Fruit fly (Drosophila melanogaster): ENCODE results near the gene ND-PDSW.

The ND-PDSW gene

DNA sequence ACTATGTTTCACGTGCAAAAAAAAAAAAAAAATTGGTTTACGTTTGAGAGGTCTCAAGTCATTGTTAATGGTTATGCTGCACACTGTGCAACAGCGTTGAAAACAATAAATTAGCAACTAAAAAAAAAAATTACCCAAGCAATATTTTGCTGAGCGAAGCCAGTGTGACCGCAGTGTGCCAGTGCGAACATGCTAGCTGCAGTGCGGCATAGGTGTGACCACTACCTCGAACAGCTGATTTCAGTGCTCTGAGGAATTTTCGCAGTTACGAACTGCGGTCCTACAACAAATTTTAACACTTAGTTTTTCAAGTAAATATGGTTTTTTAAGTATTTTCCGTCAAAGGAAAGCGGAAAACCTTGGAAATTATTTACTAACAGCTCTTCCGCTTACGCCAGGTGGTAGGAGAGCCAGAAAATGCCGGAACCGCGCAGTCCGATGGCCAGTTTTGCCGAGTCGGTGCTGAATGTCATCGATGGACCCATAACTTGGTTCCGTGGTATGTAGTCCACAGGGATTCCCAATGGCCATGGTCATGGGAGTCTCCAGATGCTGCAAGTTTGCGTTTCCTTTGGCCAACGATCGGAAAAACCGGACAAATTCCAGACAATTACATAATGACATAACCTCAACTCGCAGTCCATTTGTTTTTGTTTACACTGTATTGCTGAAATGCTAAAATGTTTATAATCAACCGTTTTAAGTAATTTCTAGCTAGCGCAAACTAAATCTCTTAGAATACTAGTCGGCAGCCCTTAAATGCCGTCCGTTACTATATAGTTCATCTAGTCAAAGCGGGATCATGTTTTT lies at the start of gene ND-PDSW, which contains the start of gene msl-2:
Gene ND-PDSW, plus strand, starts transcription at position 240 of the 810 bp plus-strand sequence.
Gene msl-2, minus strand, starts transcription at position 195 of the 810 bp plus-strand sequence.
- TF ChIP-seq Rel (GFP tag; optimal IDR thresholded peaks at IDR 0.05) (no peak), Rel (tag; optimal IDR thresholded peaks at IDR 0.05) (peak; percentile 18), CG32264 (GFP tag; optimal IDR thresholded peaks at IDR 0.05) (no peak)

DNA sequence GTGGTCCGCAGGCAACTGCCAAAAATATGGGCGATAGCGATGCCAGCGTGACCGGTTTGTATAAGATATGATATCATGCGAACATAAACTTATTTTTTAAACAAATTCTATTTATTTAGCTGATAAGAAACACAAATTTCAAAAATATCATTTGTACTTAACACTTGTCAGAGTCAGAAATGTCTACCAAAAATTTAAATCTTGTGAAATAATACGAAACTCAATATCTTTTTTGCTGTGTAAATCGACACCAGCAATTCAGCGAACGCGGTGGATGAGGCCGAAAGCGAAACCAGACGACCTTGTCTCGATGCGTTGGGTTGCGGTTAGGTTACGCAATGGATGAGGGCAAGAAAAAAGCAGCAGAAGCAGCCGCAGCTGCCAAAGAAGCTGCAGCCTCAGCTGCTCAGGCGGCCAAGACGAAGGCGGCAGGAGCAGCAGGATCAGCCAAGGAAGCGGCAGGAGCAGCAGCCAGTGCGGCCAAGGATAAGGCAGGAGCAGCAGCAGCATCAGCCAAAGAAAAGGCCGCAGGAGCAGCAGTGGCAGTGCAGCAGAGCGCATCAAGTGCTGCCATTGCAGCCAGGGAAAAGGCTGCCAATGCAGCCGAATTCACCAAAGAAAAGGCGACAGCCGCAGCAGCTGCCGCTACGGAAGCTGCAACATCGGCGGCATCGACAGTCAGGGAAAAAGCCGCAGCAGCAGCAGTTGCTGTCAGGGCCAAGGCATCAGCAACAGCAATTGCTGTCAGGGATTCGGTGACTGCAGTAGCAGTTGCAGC lies 49.2 kb upstream of the ND-PDSW start, which contains the start of gene CG31952:
Gene CG31952, plus strand, starts transcription at position 167 of the 778 bp plus-strand sequence.
- TF ChIP-seq Hnf4 (GFP tag; optimal IDR thresholded peaks at IDR 0.05) (no peak), h (GFP tag; optimal IDR thresholded peaks at IDR 0.05) (peak; percentile 54), ey (GFP tag; optimal IDR thresholded peaks at IDR 0.05) (peak; percentile 28), foxo (GFP tag; optimal IDR thresholded peaks at IDR 0.05) (peak in 1 of 2 experiments; percentile 41), rgr (GFP tag; optimal IDR thresholded peaks at IDR 0.05) (peak; percentile 31), dsf (GFP tag; optimal IDR thresholded peaks at IDR 0.05; ENCODE audit: borderline replicate concordance) (no peak), fru (GFP tag; optimal IDR thresholded peaks at IDR 0.05) (peak; percentile 40)

DNA sequence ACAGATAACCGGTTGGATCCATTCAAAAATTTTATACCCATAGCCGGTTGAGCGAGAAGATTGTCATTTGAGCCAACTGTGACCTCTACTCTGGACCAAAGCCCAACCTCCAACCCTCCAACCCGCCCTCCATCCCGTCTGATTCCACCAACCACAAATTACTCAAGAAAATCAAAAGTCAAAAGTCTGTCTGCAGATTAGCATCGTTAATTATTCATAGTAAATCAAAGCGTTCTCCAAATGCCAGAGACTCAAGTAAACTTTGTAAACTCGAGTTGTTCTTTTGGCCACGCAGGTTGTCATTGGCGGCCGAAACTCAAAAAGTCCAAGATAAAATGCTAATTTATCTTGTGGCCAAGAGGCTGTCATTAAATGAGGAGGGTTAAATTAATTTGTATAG lies 48.3 kb upstream of the ND-PDSW start:
- TF ChIP-seq CG32264 (GFP tag; optimal IDR thresholded peaks at IDR 0.05) (no peak), rgr (GFP tag; optimal IDR thresholded peaks at IDR 0.05) (no peak), GATAd (GFP tag; optimal IDR thresholded peaks at IDR 0.05) (no peak)

DNA sequence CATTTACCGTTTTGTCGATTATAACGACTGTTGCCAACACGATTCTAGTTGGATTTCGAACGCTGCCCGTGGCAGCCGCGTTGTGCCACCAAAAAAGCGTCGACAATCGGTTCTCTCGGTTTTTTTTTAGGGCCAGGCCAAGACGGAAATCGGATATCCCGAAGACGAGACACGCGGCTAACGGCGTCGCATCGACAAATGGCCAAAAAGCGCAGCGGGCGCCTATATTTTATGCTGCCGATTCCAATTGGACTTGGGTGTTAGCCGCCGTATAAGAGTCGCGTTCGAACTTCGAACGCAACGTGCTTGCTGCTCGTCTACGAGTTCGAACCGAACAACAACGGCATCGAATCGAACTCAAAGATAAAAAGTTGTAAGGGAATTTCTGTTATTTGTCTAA lies 43.2 kb upstream of the ND-PDSW start:
- TF ChIP-seq sv (GFP tag; optimal IDR thresholded peaks at IDR 0.05) (no peak), woc (GFP tag; optimal IDR thresholded peaks at IDR 0.05) (no peak), Hr78 (GFP tag; optimal IDR thresholded peaks at IDR 0.05) (no peak), lola (GFP tag; optimal IDR thresholded peaks at IDR 0.05) (no peak), usp (GFP tag; optimal IDR thresholded peaks at IDR 0.05) (no peak), br (GFP tag; optimal IDR thresholded peaks at IDR 0.05) (no peak), Hr83 (GFP tag; optimal IDR thresholded peaks at IDR 0.05; ENCODE audit: poor library complexity, severe bottlenecking) (no peak), Mio (GFP tag; optimal IDR thresholded peaks at IDR 0.05) (no peak), ey (GFP tag; optimal IDR thresholded peaks at IDR 0.05) (no peak), dmrt93B (GFP tag; optimal IDR thresholded peaks at IDR 0.05) (no peak), Myc (optimal IDR thresholded peaks at IDR 0.05) (no peak), GATAd (GFP tag; optimal IDR thresholded peaks at IDR 0.05) (no peak), h (GFP tag; optimal IDR thresholded peaks at IDR 0.05) (no peak), CrebA (GFP tag; optimal IDR thresholded peaks at IDR 0.05; ENCODE audit: borderline replicate concordance) (no peak), fru (GFP tag; optimal IDR thresholded peaks at IDR 0.05) (no peak), Dfd (GFP tag; optimal IDR thresholded peaks at IDR 0.05) (no peak), CG32264 (GFP tag; optimal IDR thresholded peaks at IDR 0.05) (no peak), Vsx2 (GFP tag; optimal IDR thresholded peaks at IDR 0.05; ENCODE audit: partially characterized antibody) (no peak), OdsH (GFP tag; optimal IDR thresholded peaks at IDR 0.05) (no peak), Abd-B (GFP tag; optimal IDR thresholded peaks at IDR 0.05) (no peak)

DNA sequence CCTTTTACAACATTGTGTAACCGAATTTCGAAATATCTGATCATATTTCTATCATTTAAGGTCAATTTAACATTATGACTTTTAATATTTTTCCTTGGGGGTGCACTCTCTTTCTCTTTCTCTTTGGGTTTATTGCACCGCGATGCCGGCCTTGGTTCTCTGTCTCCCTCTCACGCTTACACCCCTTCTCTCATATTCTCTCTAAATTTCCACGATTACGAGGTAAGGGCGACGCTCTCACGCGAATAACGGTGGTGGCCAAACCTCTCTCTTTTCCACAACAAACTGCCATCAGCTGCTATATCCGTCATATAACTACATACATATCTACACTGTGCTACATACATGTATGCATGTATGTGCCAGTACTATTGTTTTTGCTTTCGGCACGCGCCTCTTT lies 40.0 kb upstream of the ND-PDSW start:
- no peak for TF ChIP-seq foxo (GFP tag; optimal IDR thresholded peaks at IDR 0.05)
- no peak for TF ChIP-seq CG9705 (GFP tag; optimal IDR thresholded peaks at IDR 0.05)
- no peak for TF ChIP-seq Myc (optimal IDR thresholded peaks at IDR 0.05)
- TF ChIP-seq Dfd (GFP tag; optimal IDR thresholded peaks at IDR 0.05), result no peak
- TF ChIP-seq jim (GFP tag; optimal IDR thresholded peaks at IDR 0.05), result no peak
- no peak for TF ChIP-seq pan (optimal IDR thresholded peaks at IDR 0.05)
- no peak for TF ChIP-seq Mio (GFP tag; optimal IDR thresholded peaks at IDR 0.05)
- no peak for TF ChIP-seq dmrt93B (GFP tag; optimal IDR thresholded peaks at IDR 0.05)
- no peak for TF ChIP-seq dsf (GFP tag; optimal IDR thresholded peaks at IDR 0.05; ENCODE audit: borderline replicate concordance)
- TF ChIP-seq lola (GFP tag; optimal IDR thresholded peaks at IDR 0.05), result no peak
- TF ChIP-seq CrebA (GFP tag; optimal IDR thresholded peaks at IDR 0.05; ENCODE audit: borderline replicate concordance), result no peak
- no peak for TF ChIP-seq h (GFP tag; optimal IDR thresholded peaks at IDR 0.05)
